Worm (Caenorhabditis elegans) whole organism, dauer: Measurements from ENCODE around the gene F40D4.12.

ENCODE experiments used
- unc-62 ChIP-seq: sonication (generic microtip); optimal IDR thresholded peaks from 2 replicates; lab custom pipeline; 2017; ENCODE audit warnings: missing biosample characterization, missing genetic modification reagents, missing genetic modification characterization

Gene F40D4.12

ce11 chrV:17201847-17202246 lies 42.2 kb downstream of the F40D4.12 start, which contains the start of gene Y68A4A.10:
Gene Y68A4A.10, plus strand, starts transcription at chrV:17202147.
- TF ChIP-seq unc-62 (GFP tag; lab: Kevin White, UChicago) = no peak

ce11 chrV:17206469-17206868 lies 46.8 kb downstream of the F40D4.12 start:
- TF ChIP-seq unc-62 (GFP tag; lab: Kevin White, UChicago) = no peak

DNA sequence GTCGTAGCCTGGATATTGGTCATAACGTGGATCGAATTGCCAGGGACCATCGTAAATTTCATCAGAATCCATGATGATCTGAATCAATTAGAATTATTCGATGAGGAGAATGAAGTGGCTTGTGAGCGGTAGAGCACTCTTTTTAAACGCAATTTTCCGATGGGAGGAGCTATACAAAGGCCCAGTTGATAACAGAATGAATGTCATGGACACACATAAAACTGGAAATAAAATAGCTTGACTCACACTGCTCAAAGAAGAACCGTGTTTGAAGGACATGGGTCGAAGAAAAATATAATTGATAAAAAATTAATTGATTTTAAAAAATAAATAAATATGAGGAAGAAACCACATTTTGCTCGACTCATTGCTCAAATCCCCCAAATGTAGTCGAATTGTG lies 48.4 kb downstream of the F40D4.12 start, which contains the start of gene Y68A4A.13:
Gene Y68A4A.13 (minus strand): TSS at position 101 of the 400 bp plus-strand sequence.
- TF ChIP-seq unc-62 (GFP tag; lab: Kevin White, UChicago) = no peak
